Worm (Caenorhabditis elegans) whole organism, midembryonic: Measurements from ENCODE around the gene smvt-1.

Experiments used
- T22C8.4 ChIP-seq: fragments of 200-800 bp; sonication (Bioruptor generic); IDR thresholded peaks from 2 replicates; pipeline ENCODE4 v1.3.6; 2022; ENCODE audit warnings: missing genetic modification characterization, missing compliant biosample characterization
- cog-1 ChIP-seq: sonication (generic microtip); optimal IDR thresholded peaks from 2 replicates; lab custom pipeline; 2016; ENCODE audit warnings: missing genetic modification characterization, missing compliant biosample characterization
- flt-1 ChIP-seq: fragments of 200-800 bp; sonication (Bioruptor generic); IDR thresholded peaks from 2 replicates; pipeline ENCODE4 v1.3.6; 2022; ENCODE audit warnings: missing genetic modification characterization, missing compliant biosample characterization
- klf-2 ChIP-seq: fragments of 200-800 bp; sonication (Bioruptor generic); conservative IDR thresholded peaks from 2 replicates; pipeline ENCODE4 v1.3.6; 2022; ENCODE audit warnings: missing genetic modification reagents, missing genetic modification characterization, missing compliant biosample characterization
- tab-1 ChIP-seq: fragments of 200-800 bp; sonication (Bioruptor generic); IDR thresholded peaks from 2 replicates; pipeline ENCODE4 v1.3.6; 2022; ENCODE audit warnings: missing genetic modification characterization, missing compliant biosample characterization
- ztf-23 ChIP-seq: fragments of 200-800 bp; sonication (Bioruptor generic); IDR thresholded peaks from 2 replicates; pipeline ENCODE4 v1.3.6; 2022; ENCODE audit warnings: missing genetic modification reagents, missing genetic modification characterization, missing compliant biosample characterization
- ztf-29 ChIP-seq: fragments of 200-800 bp; sonication (Bioruptor generic); IDR thresholded peaks from 2 replicates; pipeline ENCODE4 v1.3.6; 2022; ENCODE audit warnings: missing genetic modification reagents, missing genetic modification characterization, missing compliant biosample characterization

- TF ChIP-seq ztf-29 (GFP tag; lab: Robert Waterston, UW), result no peak
- TF ChIP-seq ztf-23, result no peak
- no peak for TF ChIP-seq cog-1 (tag; lab: Kevin White, UChicago)
- no peak for TF ChIP-seq tab-1 (GFP tag; lab: Robert Waterston, UW)
- no peak for TF ChIP-seq klf-2
- TF ChIP-seq flt-1, result no peak
- no peak for TF ChIP-seq T22C8.4 (GFP tag; lab: Robert Waterston, UW)
Measured at ce11 chrX:2577442-2577841, 28.7 kb upstream of the smvt-1 start, which contains the start of gene ttr-42.
